Worm (Caenorhabditis elegans) whole organism, mixed stage, embryonic: Measurements from ENCODE around the gene nhr-51.

Experiments used
- ces-1 ChIP-seq: fragments of 150-350 bp; optimal IDR thresholded peaks from 2 replicates; lab custom pipeline; 2014; ENCODE audit warnings: missing biosample characterization, missing genetic modification reagents, missing genetic modification characterization
- lsy-2 ChIP-seq: fragments of 150-350 bp; optimal IDR thresholded peaks from 2 replicates; lab custom pipeline; 2014; ENCODE audit warnings: missing biosample characterization, missing genetic modification characterization
- nhr-237 ChIP-seq: fragments of 150-350 bp; optimal IDR thresholded peaks from 2 replicates; lab custom pipeline; 2014; ENCODE audit warnings: missing biosample characterization, missing genetic modification characterization
- nhr-28 ChIP-seq: fragments of 150-350 bp; optimal IDR thresholded peaks from 2 replicates; lab custom pipeline; 2014; ENCODE audit warnings: missing biosample characterization, missing genetic modification characterization
- sptf-1 ChIP-seq: sonication (generic microtip); optimal IDR thresholded peaks from 2 replicates; lab custom pipeline; 2017; ENCODE audit warnings: mild to moderate bottlenecking, missing genetic modification characterization, moderate library complexity, missing compliant biosample characterization
- unc-62 ChIP-seq: fragments of 150-350 bp; optimal IDR thresholded peaks from 2 replicates; lab custom pipeline; 2014; ENCODE audit warnings: missing biosample characterization, missing genetic modification reagents, missing genetic modification characterization
- ztf-11 ChIP-seq: fragments of 150-350 bp; optimal IDR thresholded peaks from 2 replicates; lab custom pipeline; 2014; ENCODE audit warnings: missing biosample characterization, missing genetic modification characterization

ce11 chrV:15721888-15722287 lies 48.1 kb downstream of the nhr-51 start, which contains the start of gene srh-140:
- TF ChIP-seq lsy-2 (tag; lab: Kevin White, UChicago) (no peak), sptf-1 (tag; lab: Kevin White, UChicago) (no peak), nhr-28 (tag; lab: Kevin White, UChicago) (no peak), ztf-11 (tag; lab: Kevin White, UChicago) (no peak), unc-62 (GFP tag; lab: Kevin White, UChicago) (no peak), ces-1 (GFP tag; lab: Kevin White, UChicago) (no peak), nhr-237 (no peak)
